Fruit fly (Drosophila melanogaster) whole organism, prepupa: ENCODE results near the gene Rab18.

Experiments
- CG10669 ChIP-seq: fragments of 200-800 bp; sonication (Bioruptor generic); optimal IDR thresholded peaks from 3 replicates; lab custom pipeline; 2018; ENCODE audit warnings: missing biosample characterization, mild to moderate bottlenecking, missing genetic modification characterization, moderate library complexity
- CG11294 ChIP-seq: fragments of 200-800 bp; sonication (Bioruptor generic); IDR thresholded peaks from 2 replicates; pipeline ENCODE4 v1.3.6; 2022; ENCODE audit warnings: missing biosample characterization, missing genetic modification characterization
- CG11902 ChIP-seq: fragments of 200-800 bp; sonication (Bioruptor generic); optimal IDR thresholded peaks from 3 replicates; lab custom pipeline; 2016; ENCODE audit warnings: missing biosample characterization, missing genetic modification characterization
- CG15336 ChIP-seq: fragments of 200-800 bp; sonication (Bioruptor generic); IDR thresholded peaks from 2 replicates; pipeline ENCODE4 v1.3.6; 2022; ENCODE audit warnings: missing biosample characterization, missing genetic modification characterization
- CG1621 ChIP-seq: fragments of 200-800 bp; sonication (Bioruptor generic); optimal IDR thresholded peaks from 3 replicates; lab custom pipeline; 2018; ENCODE audit warnings: missing biosample characterization, mild to moderate bottlenecking, missing genetic modification characterization
- CG16779 ChIP-seq: fragments of 200-800 bp; sonication (Bioruptor generic); optimal IDR thresholded peaks from 3 replicates; lab custom pipeline; 2017; ENCODE audit warnings: missing biosample characterization, mild to moderate bottlenecking, missing genetic modification characterization
- CG3032 ChIP-seq: fragments of 200-800 bp; optimal IDR thresholded peaks from 2 replicates; lab custom pipeline; 2019; ENCODE audit warnings: missing biosample characterization, mild to moderate bottlenecking, missing genetic modification characterization, moderate library complexity
- CG31627 ChIP-seq: fragments of 200-800 bp; sonication (Bioruptor generic); optimal IDR thresholded peaks from 3 replicates; lab custom pipeline; 2016; ENCODE audit warnings: missing biosample characterization, missing genetic modification characterization
- CG32006 ChIP-seq: fragments of 200-800 bp; sonication (Bioruptor generic); optimal IDR thresholded peaks from 3 replicates; lab custom pipeline; 2017; ENCODE audit warnings: missing biosample characterization, mild to moderate bottlenecking, missing genetic modification characterization
- CG34406 ChIP-seq: fragments of 200-800 bp; sonication (Bioruptor generic); optimal IDR thresholded peaks from 3 replicates; lab custom pipeline; 2016; ENCODE audit warnings: missing biosample characterization, missing genetic modification characterization
- CG3919 ChIP-seq: fragments of 200-800 bp; sonication (Bioruptor generic); optimal IDR thresholded peaks from 3 replicates; lab custom pipeline; 2016; ENCODE audit warnings: missing biosample characterization, missing genetic modification characterization
- CG4318 ChIP-seq: fragments of 200-800 bp; sonication (Bioruptor generic); optimal IDR thresholded peaks from 3 replicates; lab custom pipeline; 2017; ENCODE audit warnings: missing biosample characterization, mild to moderate bottlenecking, missing genetic modification characterization
- CG6163 ChIP-seq: fragments of 200-800 bp; sonication (Bioruptor generic); IDR thresholded peaks from 3 replicates; pipeline ENCODE4 v1.3.6; 2022; ENCODE audit warnings: missing biosample characterization, missing genetic modification characterization
- CG6792 ChIP-seq: fragments of 200-800 bp; sonication (Bioruptor generic); optimal IDR thresholded peaks from 3 replicates; lab custom pipeline; 2016; ENCODE audit warnings: missing biosample characterization, missing genetic modification characterization
- CG6808 ChIP-seq: fragments of 200-800 bp; sonication (Bioruptor generic); optimal IDR thresholded peaks from 3 replicates; lab custom pipeline; 2017; ENCODE audit warnings: missing biosample characterization, missing genetic modification characterization, mild to moderate bottlenecking, moderate library complexity, missing genetic modification reagents
- CG7368 ChIP-seq: fragments of 200-800 bp; sonication (Bioruptor generic); optimal IDR thresholded peaks from 3 replicates; lab custom pipeline; 2016; ENCODE audit warnings: missing biosample characterization, missing genetic modification characterization
- CG8119 ChIP-seq: fragments of 200-800 bp; sonication (Bioruptor generic); IDR thresholded peaks from 3 replicates; pipeline ENCODE4 v1.3.6; 2022; ENCODE audit warnings: missing biosample characterization, missing genetic modification characterization
- CG8319 ChIP-seq: fragments of 200-800 bp; sonication (Bioruptor generic); optimal IDR thresholded peaks from 3 replicates; lab custom pipeline; 2016; ENCODE audit warnings: missing biosample characterization, missing genetic modification characterization
- CG8632 ChIP-seq: fragments of 200-800 bp; sonication (Bioruptor generic); optimal IDR thresholded peaks from 3 replicates; lab custom pipeline; 2016; ENCODE audit warnings: missing biosample characterization, missing genetic modification characterization
- CG9139 ChIP-seq: fragments of 200-800 bp; sonication (Bioruptor generic); optimal IDR thresholded peaks from 3 replicates; lab custom pipeline; 2017; ENCODE audit warnings: missing biosample characterization, mild to moderate bottlenecking, missing genetic modification characterization
- Eip75B ChIP-seq: fragments of 200-800 bp; sonication (Bioruptor generic); optimal IDR thresholded peaks from 3 replicates; lab custom pipeline; 2016; ENCODE audit warnings: missing biosample characterization, missing genetic modification characterization
- Eip93F ChIP-seq: fragments of 200-800 bp; sonication (Bioruptor generic); optimal IDR thresholded peaks from 2 replicates; lab custom pipeline; 2016; ENCODE audit warnings: missing biosample characterization, mild to moderate bottlenecking, missing genetic modification characterization
- Ets21C ChIP-seq: fragments of 200-800 bp; sonication (Bioruptor generic); optimal IDR thresholded peaks from 3 replicates; lab custom pipeline; 2016; ENCODE audit warnings: missing biosample characterization, missing genetic modification characterization
- Ets96B ChIP-seq: fragments of 200-800 bp; optimal IDR thresholded peaks from 2 replicates; lab custom pipeline; 2019; ENCODE audit warnings: missing biosample characterization, mild to moderate bottlenecking, missing genetic modification characterization, moderate library complexity
- Hr38 ChIP-seq: sonication (Bioruptor generic); optimal IDR thresholded peaks from 2 replicates; lab custom pipeline; 2016; ENCODE audit warnings: missing biosample characterization, missing genetic modification characterization
- Hr39 ChIP-seq: fragments of 200-800 bp; sonication (Bioruptor generic); optimal IDR thresholded peaks from 2 replicates; lab custom pipeline; 2016; ENCODE audit warnings: missing biosample characterization, missing genetic modification characterization
- Hr4 ChIP-seq: fragments of 200-800 bp; sonication (Bioruptor generic); optimal IDR thresholded peaks from 3 replicates; lab custom pipeline; 2016; ENCODE audit warnings: missing biosample characterization, missing genetic modification characterization
- Lpt ChIP-seq: fragments of 200-800 bp; sonication (Bioruptor generic); optimal IDR thresholded peaks from 3 replicates; lab custom pipeline; 2016; ENCODE audit warnings: missing biosample characterization, missing genetic modification characterization
- Met ChIP-seq: fragments of 200-800 bp; sonication (Bioruptor generic); optimal IDR thresholded peaks from 3 replicates; lab custom pipeline; 2016; ENCODE audit warnings: missing biosample characterization, missing genetic modification characterization
- OdsH ChIP-seq: fragments of 200-800 bp; sonication (Bioruptor generic); optimal IDR thresholded peaks from 3 replicates; lab custom pipeline; 2016; ENCODE audit warnings: missing biosample characterization, missing genetic modification characterization
- Smox ChIP-seq: fragments of 200-800 bp; sonication (Bioruptor generic); optimal IDR thresholded peaks from 3 replicates; lab custom pipeline; 2016; ENCODE audit warnings: missing biosample characterization, missing genetic modification characterization
- Sox102F ChIP-seq: fragments of 200-800 bp; sonication (Bioruptor generic); optimal IDR thresholded peaks from 2 replicates; lab custom pipeline; 2016; ENCODE audit warnings: missing biosample characterization, mild to moderate bottlenecking, missing genetic modification characterization
- Sox14 ChIP-seq: fragments of 200-800 bp; sonication (Bioruptor generic); optimal IDR thresholded peaks from 3 replicates; lab custom pipeline; 2016; ENCODE audit warnings: missing biosample characterization, missing genetic modification characterization
- Sox15 ChIP-seq: fragments of 200-800 bp; sonication (Bioruptor generic); optimal IDR thresholded peaks from 3 replicates; lab custom pipeline; 2016; ENCODE audit warnings: missing biosample characterization, missing genetic modification characterization
- achi ChIP-seq: fragments of 200-800 bp; sonication (Bioruptor generic); optimal IDR thresholded peaks from 3 replicates; lab custom pipeline; 2016; ENCODE audit warnings: missing biosample characterization, missing genetic modification characterization
- acj6 ChIP-seq: fragments of 200-800 bp; sonication (Bioruptor generic); optimal IDR thresholded peaks from 3 replicates; lab custom pipeline; 2016; ENCODE audit warnings: missing biosample characterization, missing genetic modification characterization
- cyc ChIP-seq: fragments of 200-800 bp; sonication (Bioruptor generic); optimal IDR thresholded peaks from 3 replicates; lab custom pipeline; 2016; ENCODE audit warnings: missing biosample characterization, missing genetic modification characterization
- dac ChIP-seq: fragments of 200-800 bp; sonication (Bioruptor generic); optimal IDR thresholded peaks from 2 replicates; lab custom pipeline; 2017; ENCODE audit warnings: missing biosample characterization, mild to moderate bottlenecking, missing genetic modification characterization
- dsx ChIP-seq: fragments of 200-800 bp; optimal IDR thresholded peaks from 3 replicates; lab custom pipeline; 2019; ENCODE audit warnings: missing biosample characterization, mild to moderate bottlenecking, missing genetic modification characterization, moderate library complexity; ENCODE audit not compliant: poor library complexity, severe bottlenecking
- eg ChIP-seq: fragments of 200-800 bp; sonication (Bioruptor generic); IDR thresholded peaks from 3 replicates; pipeline ENCODE4 v1.3.6; 2022; ENCODE audit warnings: missing biosample characterization, missing genetic modification characterization
- esn ChIP-seq: fragments of 200-800 bp; sonication (Bioruptor generic); optimal IDR thresholded peaks from 2 replicates; lab custom pipeline; 2016; ENCODE audit warnings: missing biosample characterization, mild to moderate bottlenecking, missing genetic modification characterization, moderate library complexity
- fd59A ChIP-seq: fragments of 200-800 bp; sonication (Bioruptor generic); optimal IDR thresholded peaks from 2 replicates; lab custom pipeline; 2017; ENCODE audit warnings: missing biosample characterization, mild to moderate bottlenecking, missing genetic modification characterization, missing genetic modification reagents
- fd85E ChIP-seq: fragments of 200-800 bp; sonication (Bioruptor generic); optimal IDR thresholded peaks from 3 replicates; lab custom pipeline; 2016; ENCODE audit warnings: missing biosample characterization, missing genetic modification characterization
- fkh ChIP-seq: fragments of 200-800 bp; sonication (Bioruptor generic); optimal IDR thresholded peaks from 3 replicates; lab custom pipeline; 2017; ENCODE audit warnings: missing biosample characterization, mild to moderate bottlenecking, missing genetic modification characterization, moderate library complexity
- lz ChIP-seq: fragments of 200-800 bp; sonication (Bioruptor generic); optimal IDR thresholded peaks from 3 replicates; lab custom pipeline; 2016; ENCODE audit warnings: missing biosample characterization, missing genetic modification characterization
- net ChIP-seq: fragments of 200-800 bp; sonication (Bioruptor generic); optimal IDR thresholded peaks from 3 replicates; lab custom pipeline; 2016; ENCODE audit warnings: missing biosample characterization, missing genetic modification characterization
- pdm3 ChIP-seq: fragments of 200-800 bp; sonication (Bioruptor generic); optimal IDR thresholded peaks from 3 replicates; lab custom pipeline; 2016; ENCODE audit warnings: missing biosample characterization, missing genetic modification characterization
- salr ChIP-seq, 2 experiments: fragments of 200-800 bp; sonication (Bioruptor generic); optimal IDR thresholded peaks; 3 replicates each; lab custom pipeline; 2016 to 2018; ENCODE audit warnings: missing biosample characterization in 2 of 2, missing genetic modification characterization in 2 of 2, mild to moderate bottlenecking in 1 of 2
- spab ChIP-seq: fragments of 200-800 bp; sonication (Bioruptor generic); optimal IDR thresholded peaks from 2 replicates; lab custom pipeline; 2017; ENCODE audit warnings: missing biosample characterization, mild to moderate bottlenecking, missing genetic modification characterization, missing genetic modification reagents
- ss ChIP-seq, 2 experiments: fragments of 200-800 bp; sonication (Bioruptor generic); optimal IDR thresholded peaks; 2 replicates in 1 of 2; 3 replicates in 1 of 2; lab custom pipeline; 2017 to 2018; ENCODE audit warnings: mild to moderate bottlenecking in 2 of 2, missing biosample characterization in 2 of 2, missing genetic modification characterization in 2 of 2, moderate library complexity in 1 of 2
- svp ChIP-seq: fragments of 200-800 bp; sonication (Bioruptor generic); peaks from one replicate; lab custom pipeline; 2016; ENCODE audit warnings: missing biosample characterization, missing genetic modification characterization
- topi ChIP-seq: fragments of 200-800 bp; sonication (Bioruptor generic); optimal IDR thresholded peaks from 3 replicates; lab custom pipeline; 2016; ENCODE audit warnings: missing biosample characterization, missing genetic modification characterization
- vri ChIP-seq: fragments of 200-800 bp; sonication (Bioruptor generic); optimal IDR thresholded peaks from 3 replicates; lab custom pipeline; 2016; ENCODE audit warnings: missing biosample characterization, mild to moderate bottlenecking, missing genetic modification characterization

Rab18 gene

DNA sequence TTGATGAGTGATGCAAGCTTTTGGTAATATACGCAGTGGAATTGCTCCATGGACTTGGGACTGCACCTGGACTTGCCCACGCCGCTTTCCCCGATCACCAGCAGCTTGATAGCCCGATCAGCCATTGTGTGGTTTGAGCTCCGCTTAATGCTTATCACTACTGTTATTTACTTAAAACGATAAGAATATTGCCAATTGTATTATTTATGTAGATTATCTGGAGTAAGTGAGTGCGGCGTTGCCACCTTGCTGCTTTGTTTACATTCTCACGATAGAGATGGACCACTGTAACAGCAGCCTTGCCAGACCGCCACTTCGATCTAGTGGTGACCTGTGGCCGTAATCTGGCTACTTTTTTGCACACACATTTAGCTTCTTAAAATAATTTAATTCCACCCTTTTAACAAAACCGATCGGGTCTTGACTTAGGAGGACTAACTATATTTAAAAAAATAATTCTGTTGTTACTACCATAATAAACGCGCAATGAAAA lies at the start of gene Rab18:
Gene Rab18, minus strand, starts transcription at position 276 of the 493 bp plus-strand sequence.
- TF ChIP-seq CG8632 (no peak), Hr38 (GFP tag; lab: Kevin White, UChicago) (no peak), Sox14 (peak; percentile 18), spab (no peak), OdsH (GFP tag; lab: Kevin White, UChicago) (no peak), dsx (GFP tag; lab: Kevin White, UChicago) (no peak), Eip93F (GFP tag; lab: Kevin White, UChicago) (no peak), CG34406 (GFP tag; lab: Kevin White, UChicago) (no peak), CG31627 (GFP tag; lab: Kevin White, UChicago) (peak; percentile 52), CG11902 (GFP tag; lab: Kevin White, UChicago) (no peak), cyc (peak; percentile 34), CG16779 (tag; lab: Kevin White, UChicago) (no peak), eg (GFP tag; lab: Robert Waterston, UW) (0 out of 3 replicates have a peak, but pooled peaks have one; percentile 23), CG32006 (GFP tag; lab: Kevin White, UChicago) (no peak), Lpt (GFP tag; lab: Kevin White, UChicago) (no peak), CG6792 (no peak), CG15336 (GFP tag; lab: Robert Waterston, UW) (no peak), Ets21C (GFP tag; lab: Kevin White, UChicago) (peak; percentile 28), ss (GFP tag; optimal IDR thresholded peaks at IDR 0.05; lab: Kevin White, UChicago) (peak; percentile 51 to 57), salr (GFP tag; optimal IDR thresholded peaks at IDR 0.05; lab: Kevin White, UChicago) (no peak), Hr4 (GFP tag; lab: Kevin White, UChicago) (no peak), esn (GFP tag; lab: Kevin White, UChicago) (no peak), Met (GFP tag; lab: Kevin White, UChicago) (no peak), pdm3 (GFP tag; lab: Kevin White, UChicago) (no peak), CG3032 (tag; lab: Kevin White, UChicago) (peak; percentile 6), CG1621 (tag; lab: Kevin White, UChicago) (no peak), lz (GFP tag; lab: Kevin White, UChicago) (peak; percentile 25), CG6163 (GFP tag; lab: Robert Waterston, UW) (peak; percentile 26; the same call in 1 of the 3 replicates), CG10669 (no peak), CG6808 (GFP tag; lab: Kevin White, UChicago) (peak; percentile 17), acj6 (no peak), CG7368 (no peak), svp (GFP tag; lab: Kevin White, UChicago) (peak; percentile 68), CG8119 (GFP tag; lab: Robert Waterston, UW) (no peak), Sox102F (GFP tag; lab: Kevin White, UChicago) (no peak), CG11294 (GFP tag; lab: Robert Waterston, UW) (no peak), Sox15 (no peak), Smox (no peak), achi (GFP tag; lab: Kevin White, UChicago) (no peak), Ets96B (tag; lab: Kevin White, UChicago) (no peak), topi (peak; percentile 2), CG9139 (GFP tag; lab: Kevin White, UChicago) (peak; percentile 27), fd85E (no peak), CG4318 (GFP tag; lab: Kevin White, UChicago) (no peak), fkh (GFP tag; lab: Kevin White, UChicago) (peak; percentile 81), Eip75B (no peak), CG3919 (GFP tag; lab: Kevin White, UChicago) (no peak), net (GFP tag; lab: Kevin White, UChicago) (no peak), fd59A (GFP tag; lab: Kevin White, UChicago) (no peak), CG8319 (GFP tag; lab: Kevin White, UChicago) (no peak), vri (GFP tag; lab: Kevin White, UChicago) (no peak), dac (GFP tag; lab: Kevin White, UChicago) (no peak), Hr39 (GFP tag; lab: Kevin White, UChicago) (peak; percentile 33)
